Fruit fly (Drosophila melanogaster) whole organism, pupa: ENCODE data around the gene Ir87a.

Source experiments
- CG17806 ChIP-seq: fragments of 200-800 bp; sonication (Bioruptor generic); optimal IDR thresholded peaks from 2 replicates; lab custom pipeline; 2018; ENCODE audit warnings: missing biosample characterization, mild to moderate bottlenecking, missing genetic modification characterization, moderate library complexity
- rn ChIP-seq: fragments of 200-800 bp; sonication (Bioruptor generic); IDR thresholded peaks from 2 replicates; pipeline ENCODE4 v1.3.6; 2022; ENCODE audit warnings: missing biosample characterization, missing genetic modification characterization

DNA sequence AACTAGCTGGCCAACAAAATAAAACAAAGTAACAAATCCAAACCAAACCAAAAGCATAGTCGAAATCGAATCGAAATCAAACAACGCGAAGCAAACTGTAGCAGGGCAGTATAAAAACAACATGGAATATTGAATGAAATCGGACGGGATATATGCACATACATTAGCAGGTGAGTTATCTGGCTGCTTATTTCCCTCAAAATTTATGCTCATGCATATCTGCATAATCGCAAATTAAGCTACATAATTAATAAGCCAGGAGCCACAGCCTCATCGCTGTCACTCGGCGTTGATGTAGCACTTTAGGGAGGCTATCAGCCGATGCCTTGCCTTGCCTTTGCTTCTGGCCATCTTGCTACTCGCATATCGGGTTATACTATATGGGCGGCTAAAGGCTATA lies 32.2 kb downstream of the Ir87a start:
- TF ChIP-seq CG17806: no peak
- TF ChIP-seq rn: no peak
